Worm (Caenorhabditis elegans): ENCODE data around the gene W09D6.5.

W09D6.5 gene

DNA sequence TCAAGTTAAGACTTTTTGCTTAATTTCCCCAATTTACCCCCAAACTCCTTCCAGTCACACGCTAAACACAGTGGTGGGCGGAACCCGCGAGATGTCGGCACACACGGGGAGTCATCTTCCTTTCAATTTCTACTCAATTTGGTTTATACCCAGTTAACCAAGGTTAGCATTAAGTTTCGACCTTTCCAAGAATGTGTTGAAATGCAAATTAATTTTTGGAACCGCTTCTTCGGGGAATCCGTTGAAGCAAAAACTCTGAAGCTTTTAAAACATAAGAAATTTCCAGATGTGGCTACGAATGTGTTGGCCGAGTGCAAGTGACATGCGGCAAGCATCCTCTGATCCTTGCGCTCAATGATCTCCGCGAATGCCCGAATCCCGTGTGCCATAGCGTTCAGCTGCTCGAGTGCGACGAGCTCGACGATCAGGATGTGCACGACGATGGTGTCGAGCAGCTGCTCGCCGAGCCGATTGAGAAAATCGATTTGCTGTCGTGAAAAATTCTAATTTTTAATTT, 2.6 kb downstream of the W09D6.5 start (continued):
- TF ChIP-seq pha-4 (GFP tag; IDR thresholded peaks at IDR 0.05) (peak; percentile 64; the same call in 1 of the 2 replicates), pha-4 (tag; optimal IDR thresholded peaks at IDR 0.05) (no peak), nhr-41 (GFP tag; IDR thresholded peaks at IDR 0.05) (no peak), ceh-20 (GFP tag; IDR thresholded peaks at IDR 0.05) (no peak), attf-4 (tag; optimal IDR thresholded peaks at IDR 0.05) (no peak), F10B5.3 (tag; optimal IDR thresholded peaks at IDR 0.05) (peak; percentile 66), snpc-4 (tag; optimal IDR thresholded peaks at IDR 0.05) (peak; percentile 74), hmg-1.1 (GFP tag; IDR thresholded peaks at IDR 0.05) (0 out of 2 replicates have a peak, but pooled peaks have one; percentile 29), lin-38 (GFP tag; IDR thresholded peaks at IDR 0.05) (peak; percentile 78)

DNA sequence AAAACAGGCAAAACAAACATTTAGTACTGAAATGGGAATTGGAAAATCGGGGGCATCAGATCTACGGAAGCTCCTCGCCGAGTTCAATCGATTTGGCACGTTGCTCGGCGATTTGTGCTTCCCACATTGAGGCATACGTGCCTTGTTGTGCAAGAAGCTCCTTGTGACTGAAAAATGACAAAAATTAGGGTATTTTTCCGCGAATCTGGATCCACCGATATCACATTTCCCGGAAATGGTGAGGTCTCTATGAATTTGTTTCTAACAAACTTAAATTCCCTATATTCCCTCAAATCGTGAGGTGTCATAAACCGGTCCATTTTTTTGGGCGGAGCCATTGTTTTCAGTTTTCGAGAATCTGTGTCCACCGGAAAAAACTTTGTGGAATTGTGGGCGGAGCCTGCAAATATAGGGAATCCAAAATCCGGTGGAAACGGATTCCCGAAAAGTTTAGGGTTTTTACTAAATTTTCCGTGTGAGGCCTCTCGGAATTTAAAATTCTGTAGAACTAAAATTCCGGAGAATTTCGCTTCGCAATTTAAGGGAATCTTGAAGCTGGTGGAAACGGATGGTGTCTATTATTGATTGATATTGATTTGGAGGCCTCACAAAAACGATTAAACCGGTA, 3.5 kb downstream of the W09D6.5 start:
- TF ChIP-seq vab-7 (GFP tag; IDR thresholded peaks at IDR 0.05) (peak; percentile 64), zip-2 (tag; optimal IDR thresholded peaks at IDR 0.05) (no peak), mxl-3 (GFP tag; optimal IDR thresholded peaks at IDR 0.05) (peak; percentile 32), ama-1 (optimal IDR thresholded peaks at IDR 0.05) (no peak), lin-39 (tag; optimal IDR thresholded peaks at IDR 0.05) (no peak), fos-1 (tag; optimal IDR thresholded peaks at IDR 0.05) (no peak), ceh-28 (tag; optimal IDR thresholded peaks at IDR 0.05) (peak; percentile 13), tra-1 (GFP tag; IDR thresholded peaks at IDR 0.05) (0 out of 2 replicates have a peak, but pooled peaks have one; percentile 51), madf-5 (GFP tag; IDR thresholded peaks at IDR 0.05) (peak in 1 of 2 experiments; percentile 20; a peak in 1 of 4 replicates), daf-16 (GFP tag; optimal IDR thresholded peaks at IDR 0.05) (no peak), daf-16 (tag; optimal IDR thresholded peaks at IDR 0.05) (no peak), ZK337.2 (GFP tag; IDR thresholded peaks at IDR 0.05) (peak; percentile 52), nhr-25 (tag; optimal IDR thresholded peaks at IDR 0.05; ENCODE audit: borderline replicate concordance, insufficient read depth) (no peak), hlh-11 (tag; optimal IDR thresholded peaks at IDR 0.05) (peak; percentile 7), ZK546.5 (tag; optimal IDR thresholded peaks at IDR 0.05) (no peak), lin-38 (GFP tag; IDR thresholded peaks at IDR 0.05) (peak; percentile 40; the same call in 1 of the 2 replicates), mdl-1 (tag; optimal IDR thresholded peaks at IDR 0.05) (no peak), skn-1 (tag; optimal IDR thresholded peaks at IDR 0.05) (no peak), ceh-62 (tag; optimal IDR thresholded peaks at IDR 0.05) (no peak), ceh-82 (tag; optimal IDR thresholded peaks at IDR 0.05) (no peak), nhr-48 (tag; optimal IDR thresholded peaks at IDR 0.05) (no peak), pha-4 (GFP tag; IDR thresholded peaks at IDR 0.05) (0 out of 2 replicates have a peak, but pooled peaks have one; percentile 8), pha-4 (tag; optimal IDR thresholded peaks at IDR 0.05) (no peak), duxl-1 (tag; optimal IDR thresholded peaks at IDR 0.05; ENCODE audit: poor library complexity) (no peak), nhr-11 (tag; optimal IDR thresholded peaks at IDR 0.05) (no peak), php-3 (GFP tag; IDR thresholded peaks at IDR 0.05) (peak; percentile 19; the same call in 1 of the 2 replicates), lin-29 (GFP tag; IDR thresholded peaks at IDR 0.05) (no peak), sdz-12 (GFP tag; optimal IDR thresholded peaks at IDR 0.05) (peak; percentile 25), mdt-29 (GFP tag; IDR thresholded peaks at IDR 0.05) (peak; percentile 42; the same call in 1 of the 2 replicates), D1046.2 (GFP tag; IDR thresholded peaks at IDR 0.05) (0 out of 2 replicates have a peak, but pooled peaks have one; percentile 30), unc-130 (GFP tag; optimal IDR thresholded peaks at IDR 0.05) (peak; percentile 94), dmd-8 (GFP tag; IDR thresholded peaks at IDR 0.05) (no peak), R02D3.7 (tag; optimal IDR thresholded peaks at IDR 0.05) (no peak), ceh-20 (GFP tag; IDR thresholded peaks at IDR 0.05) (0 out of 2 replicates have a peak, but pooled peaks have one; percentile 38), T26A8.4 (GFP tag; IDR thresholded peaks at IDR 0.05) (no peak), hif-1 (tag; optimal IDR thresholded peaks at IDR 0.05) (peak in 1 of 2 experiments; percentile 83), dmd-6 (GFP tag; IDR thresholded peaks at IDR 0.05) (peak; percentile 57), zip-11 (GFP tag; IDR thresholded peaks at IDR 0.05) (no peak), mes-2 (tag; optimal IDR thresholded peaks at IDR 0.05; ENCODE audit: poor library complexity, severe bottlenecking) (peak; percentile 84), unc-39 (tag; optimal IDR thresholded peaks at IDR 0.05) (no peak), T20F7.1 (GFP tag; optimal IDR thresholded peaks at IDR 0.05) (no peak), arid-1 (GFP tag; conservative IDR thresholded peaks at IDR 0.05) (no peak)

Measured in whole organism, L4 larva.